Worm (Caenorhabditis elegans): ENCODE results near the gene let-19.

DNA sequence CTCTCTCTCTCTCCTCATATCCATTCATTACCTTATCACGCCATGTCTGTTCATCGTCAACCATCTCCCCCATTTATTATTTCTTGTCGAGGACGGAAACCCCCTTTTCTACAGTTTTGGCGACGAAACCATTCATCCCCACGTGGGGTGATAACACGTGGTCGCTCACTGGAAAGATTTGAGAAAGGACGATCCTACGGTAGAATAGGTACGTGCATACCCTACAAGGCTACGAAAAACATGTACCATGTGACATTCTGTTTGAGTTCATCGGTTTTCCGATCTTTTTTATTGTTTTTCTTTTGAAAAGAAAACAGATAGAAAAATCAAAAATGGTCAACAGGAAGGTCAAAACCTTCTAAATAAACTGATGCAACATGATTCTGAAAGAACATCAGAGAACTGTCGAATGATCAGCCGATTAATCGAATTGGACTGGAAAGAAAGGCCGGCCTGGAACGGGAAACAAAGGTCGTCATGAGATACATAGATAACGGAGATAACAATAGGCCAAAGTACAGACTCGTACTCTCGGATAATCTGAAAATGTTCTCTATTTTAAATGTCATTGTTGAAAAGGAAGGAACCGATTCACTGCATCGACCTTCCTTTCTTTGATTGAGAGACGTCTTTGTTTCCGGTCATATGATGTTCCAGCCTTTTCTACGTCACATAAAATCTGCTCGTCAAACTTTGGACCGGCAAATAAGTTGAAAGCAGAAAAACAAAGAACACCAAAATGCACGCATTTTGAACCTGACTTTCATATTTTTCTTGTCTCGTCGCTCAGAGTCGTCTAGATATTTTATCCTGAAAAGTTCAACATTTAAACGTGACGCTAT is 28.5 kb upstream of the let-19 start:
- peak; percentile 30 for TF ChIP-seq nhr-77 (tag; optimal IDR thresholded peaks at IDR 0.05)
- TF ChIP-seq ces-1 (GFP tag; optimal IDR thresholded peaks at IDR 0.05), result no peak
- no peak for TF ChIP-seq ceh-32 (tag; optimal IDR thresholded peaks at IDR 0.05; ENCODE audit: poor library complexity)
- TF ChIP-seq saeg-2 (GFP tag; IDR thresholded peaks at IDR 0.05), result no peak
- peak; percentile 66 for TF ChIP-seq nhr-25 (tag; optimal IDR thresholded peaks at IDR 0.05; ENCODE audit: borderline replicate concordance, insufficient read depth)
- no peak for TF ChIP-seq ztf-7 (tag; optimal IDR thresholded peaks at IDR 0.05)
- TF ChIP-seq unc-62 (GFP tag; optimal IDR thresholded peaks at IDR 0.05 in 1 of 2), result peak in 1 of 2 experiments; percentile 99
- no peak for TF ChIP-seq unc-62 (tag; optimal IDR thresholded peaks at IDR 0.05)
- TF ChIP-seq unc-130 (GFP tag; optimal IDR thresholded peaks at IDR 0.05), result no peak
- no peak for TF ChIP-seq egl-43 (GFP tag; IDR thresholded peaks at IDR 0.05)
- TF ChIP-seq aha-1 (tag), result peak; percentile 99
- no peak for TF ChIP-seq lin-15B (tag; optimal IDR thresholded peaks at IDR 0.05)
- no peak for TF ChIP-seq fkh-10 (GFP tag; optimal IDR thresholded peaks at IDR 0.05)

Measured in whole organism, L4 larva.